Worm (Caenorhabditis elegans): ENCODE measurements around the gene tald-1.
A peak's percentile ranks its signal among the peaks of the same experiment; 100 is the strongest.

- TF ChIP-seq ref-1 (GFP tag; conservative IDR thresholded peaks at IDR 0.05) = no peak
- TF ChIP-seq cog-1 (tag; optimal IDR thresholded peaks at IDR 0.05) = no peak
- no peak for TF ChIP-seq T22C8.4 (GFP tag; IDR thresholded peaks at IDR 0.05)
- TF ChIP-seq med-1 (GFP tag; optimal IDR thresholded peaks at IDR 0.05; ENCODE audit: insufficient read depth) = no peak
- TF ChIP-seq ztf-23 (GFP tag; IDR thresholded peaks at IDR 0.05) = peak; percentile 42; the same call in 1 of the 2 replicates
- no peak for TF ChIP-seq flt-1 (GFP tag; IDR thresholded peaks at IDR 0.05)
- no peak for TF ChIP-seq tab-1 (GFP tag; IDR thresholded peaks at IDR 0.05)
- no peak for TF ChIP-seq ztf-29 (GFP tag; IDR thresholded peaks at IDR 0.05)
- no peak for TF ChIP-seq klf-2 (GFP tag; conservative IDR thresholded peaks at IDR 0.05)
Measured at ce11 chrIV:4407055-4407461, 20.6 kb downstream of the tald-1 start.

Measured in whole organism, midembryonic.